Fruit fly (Drosophila melanogaster) ovary, adult (tissue): ENCODE measurements around the gene CG32121.
A peak's percentile ranks its signal among the peaks of the same experiment; 100 is the strongest.

ENCODE experiments used
- CG17801 ChIP-seq: fragments of 200-800 bp; optimal IDR thresholded peaks from 2 replicates; lab custom pipeline; 2019; ENCODE audit warnings: missing biosample characterization, mild to moderate bottlenecking, missing genetic modification characterization, moderate library complexity; ENCODE audit not compliant: partially characterized antibody

The CG32121 gene

dm6 chr3L:13422286-13422787 lies at the start of gene CG32121:
TSS of gene CG32121 (minus strand) at chr3L:13422336.
- no peak for TF ChIP-seq CG17801 (GFP tag; lab: Kevin White, UChicago)

dm6 chr3L:13457133-13457532 lies 35.0 kb upstream of the CG32121 start, which contains the start of gene CG10116:
TSS of gene CG10116 (minus strand) at chr3L:13457238.
- TF ChIP-seq CG17801 (GFP tag; lab: Kevin White, UChicago), result no peak

- TF ChIP-seq CG17801 (GFP tag; lab: Kevin White, UChicago), result peak; percentile 2
Observed at dm6 chr3L:13454755-13455154, 32.6 kb upstream of the CG32121 start.

dm6 chr3L:13452281-13452680 lies 30.1 kb upstream of the CG32121 start:
- TF ChIP-seq CG17801 (GFP tag; lab: Kevin White, UChicago), result no peak

- TF ChIP-seq CG17801 (GFP tag; lab: Kevin White, UChicago), result no peak
Observed at dm6 chr3L:13451562-13451961, 29.4 kb upstream of the CG32121 start.

dm6 chr3L:13450177-13450793 lies 28.1 kb upstream of the CG32121 start, which contains the start of the genes JMJD7 and CG10738:
TSS of gene JMJD7 (minus strand) at chr3L:13450283.
TSS of gene CG10738 (plus strand) at chr3L:13450770.
- TF ChIP-seq CG17801 (GFP tag; lab: Kevin White, UChicago), result peak; percentile 69

- TF ChIP-seq CG17801 (GFP tag; lab: Kevin White, UChicago), result peak; percentile 93
Observed at dm6 chr3L:13442400-13442799, 20.3 kb upstream of the CG32121 start, which contains the start of gene cmb. TSS of gene cmb (plus strand) at chr3L:13442594.

dm6 chr3L:13440370-13440960 lies 18.3 kb upstream of the CG32121 start, which contains the start of the genes CG10140 and CG14109:
TSS of gene CG10140 (minus strand) at chr3L:13440470.
TSS of gene CG14109 (plus strand) at chr3L:13440910.
- no peak for TF ChIP-seq CG17801 (GFP tag; lab: Kevin White, UChicago)

- TF ChIP-seq CG17801 (GFP tag; lab: Kevin White, UChicago), result no peak
Observed at dm6 chr3L:13437654-13438053, 15.5 kb upstream of the CG32121 start, which contains the start of gene CG10725. TSS of gene CG10725 (plus strand) at chr3L:13437954.

dm6 chr3L:13437036-13437435 lies 14.9 kb upstream of the CG32121 start, which contains the start of gene CG10154:
TSS of gene CG10154 (minus strand) at chr3L:13437136.
- no peak for TF ChIP-seq CG17801 (GFP tag; lab: Kevin White, UChicago)

- TF ChIP-seq CG17801 (GFP tag; lab: Kevin White, UChicago), result no peak
Observed at dm6 chr3L:13435170-13435727, 13.1 kb upstream of the CG32121 start, which contains the start of gene CG10713. TSS of gene CG10713 (minus strand) at chr3L:13435229.

- no peak for TF ChIP-seq CG17801 (GFP tag; lab: Kevin White, UChicago)
Observed at dm6 chr3L:13433522-13433921, 11.4 kb upstream of the CG32121 start.

- no peak for TF ChIP-seq CG17801 (GFP tag; lab: Kevin White, UChicago)
Observed at dm6 chr3L:13432791-13433190, 10.7 kb upstream of the CG32121 start.

- no peak for TF ChIP-seq CG17801 (GFP tag; lab: Kevin White, UChicago)
Observed at dm6 chr3L:13430171-13430570, 8.0 kb upstream of the CG32121 start.

dm6 chr3L:13426573-13426972 lies 4.4 kb upstream of the CG32121 start, which contains the start of gene CG14105:
TSS of gene CG14105 (minus strand) at chr3L:13426673.
- TF ChIP-seq CG17801 (GFP tag; lab: Kevin White, UChicago), result no peak
